Fruit fly (Drosophila melanogaster) whole organism, embryonic: ENCODE data around the gene slpr.

Experiments used
- CG10565 ChIP-seq: fragments of 200-800 bp; sonication (Bioruptor generic); optimal IDR thresholded peaks from 3 replicates; lab custom pipeline; 2016; ENCODE audit warnings: missing biosample characterization, mild to moderate bottlenecking, missing genetic modification characterization
- CG11696 ChIP-seq: fragments of 200-800 bp; sonication (Bioruptor generic); IDR thresholded peaks from 2 replicates; pipeline ENCODE4 v1.3.6; 2022; ENCODE audit warnings: missing biosample characterization, missing genetic modification characterization
- CG12155 ChIP-seq: fragments of 200-800 bp; sonication (Bioruptor generic); optimal IDR thresholded peaks from 3 replicates; lab custom pipeline; 2016; ENCODE audit warnings: missing biosample characterization, missing genetic modification characterization
- CG12391 ChIP-seq: fragments of 200-800 bp; sonication (Bioruptor generic); optimal IDR thresholded peaks from 3 replicates; lab custom pipeline; 2018; ENCODE audit warnings: missing biosample characterization, mild to moderate bottlenecking, missing genetic modification characterization, moderate library complexity
- CG12769 ChIP-seq: fragments of 200-800 bp; sonication (Bioruptor generic); optimal IDR thresholded peaks from 2 replicates; lab custom pipeline; 2019; ENCODE audit warnings: missing biosample characterization, mild to moderate bottlenecking, missing genetic modification characterization, moderate library complexity
- CG14965 ChIP-seq: fragments of 200-800 bp; sonication (Bioruptor generic); optimal IDR thresholded peaks from 2 replicates; lab custom pipeline; 2016; ENCODE audit warnings: missing biosample characterization, missing genetic modification characterization, borderline replicate concordance
- CG1603 ChIP-seq: fragments of 200-800 bp; sonication (Bioruptor generic); optimal IDR thresholded peaks from 2 replicates; lab custom pipeline; 2019; ENCODE audit warnings: missing biosample characterization, mild to moderate bottlenecking, missing genetic modification characterization, moderate library complexity
- CG1647 ChIP-seq: fragments of 200-800 bp; sonication (Bioruptor generic); optimal IDR thresholded peaks from 3 replicates; lab custom pipeline; 2016; ENCODE audit warnings: missing biosample characterization, missing genetic modification characterization
- CG17361 ChIP-seq: fragments of 200-800 bp; sonication (Bioruptor generic); IDR thresholded peaks from 3 replicates; pipeline ENCODE4 v1.3.6; 2022; ENCODE audit warnings: missing biosample characterization, missing genetic modification characterization
- CG1792 ChIP-seq: fragments of 200-800 bp; sonication (Bioruptor generic); optimal IDR thresholded peaks from 2 replicates; lab custom pipeline; 2016; ENCODE audit warnings: missing biosample characterization, missing genetic modification characterization
- CG30403 ChIP-seq: fragments of 200-800 bp; sonication (Bioruptor generic); optimal IDR thresholded peaks from 3 replicates; lab custom pipeline; 2016; ENCODE audit warnings: missing biosample characterization, missing genetic modification characterization
- CG32532 ChIP-seq: fragments of 200-800 bp; sonication (Bioruptor generic); IDR thresholded peaks from 2 replicates; pipeline ENCODE4 v1.3.6; 2022; ENCODE audit warnings: missing biosample characterization, missing genetic modification characterization
- CG33213 ChIP-seq: fragments of 200-800 bp; sonication (Bioruptor generic); optimal IDR thresholded peaks from 3 replicates; lab custom pipeline; 2016; ENCODE audit warnings: missing biosample characterization, missing genetic modification characterization
- CG4854 ChIP-seq: fragments of 200-800 bp; sonication (Bioruptor generic); optimal IDR thresholded peaks from 2 replicates; lab custom pipeline; 2016; ENCODE audit warnings: missing biosample characterization, missing genetic modification characterization, inconsistent platforms
- CG9437 ChIP-seq: fragments of 200-800 bp; sonication (Bioruptor generic); optimal IDR thresholded peaks from 2 replicates; lab custom pipeline; 2018; ENCODE audit warnings: missing biosample characterization, mild to moderate bottlenecking, missing genetic modification characterization
- CTCF ChIP-seq: fragments of 200-800 bp; sonication (Bioruptor generic); optimal IDR thresholded peaks from 2 replicates; lab custom pipeline; 2017; ENCODE audit warnings: missing biosample characterization, mild to moderate bottlenecking, missing genetic modification characterization, moderate library complexity
- CrebB ChIP-seq: fragments of 200-800 bp; sonication (Bioruptor generic); optimal IDR thresholded peaks from 3 replicates; lab custom pipeline; 2018; ENCODE audit warnings: missing biosample characterization, mild to moderate bottlenecking, missing genetic modification characterization
- Dip2 ChIP-seq: fragments of 200-800 bp; sonication (Bioruptor generic); IDR thresholded peaks from 2 replicates; pipeline ENCODE4 v1.3.6; 2022; ENCODE audit warnings: missing biosample characterization, missing genetic modification characterization
- Dip3 ChIP-seq: fragments of 200-800 bp; sonication (Bioruptor generic); optimal IDR thresholded peaks from 3 replicates; lab custom pipeline; 2016; ENCODE audit warnings: missing biosample characterization, missing genetic modification characterization
- Dp ChIP-seq: fragments of 200-800 bp; sonication (Bioruptor generic); optimal IDR thresholded peaks from 2 replicates; lab custom pipeline; 2018; ENCODE audit warnings: missing biosample characterization, mild to moderate bottlenecking, missing genetic modification characterization, moderate library complexity
- Eip74EF ChIP-seq, 2 experiments: fragments of 200-800 bp in 1 of 2; fragments of >200 bp in 1 of 2; sonication (Bioruptor generic) in 1 of 2; optimal IDR thresholded peaks; 2 replicates each; lab custom pipeline; 2017 to 2019; ENCODE audit warnings: missing biosample characterization in 2 of 2, missing genetic modification characterization in 2 of 2, mild to moderate bottlenecking in 1 of 2, moderate library complexity in 1 of 2
- Ets65A ChIP-seq: fragments of 200-800 bp; sonication (Bioruptor generic); peaks from one replicate; lab custom pipeline; 2016; ENCODE audit warnings: missing biosample characterization, missing genetic modification characterization
- Fer1 ChIP-seq: fragments of 200-800 bp; sonication (Bioruptor generic); optimal IDR thresholded peaks from 2 replicates; lab custom pipeline; 2017; ENCODE audit warnings: missing biosample characterization, mild to moderate bottlenecking, missing genetic modification characterization
- HLH3B ChIP-seq: fragments of 200-800 bp; sonication (Bioruptor generic); IDR thresholded peaks from 2 replicates; pipeline ENCODE4 v1.3.6; 2022; ENCODE audit warnings: missing biosample characterization, missing genetic modification characterization
- Hand ChIP-seq: fragments of 200-800 bp; sonication (Bioruptor generic); optimal IDR thresholded peaks from 2 replicates; lab custom pipeline; 2017; ENCODE audit warnings: mild to moderate bottlenecking, missing biosample characterization, missing genetic modification reagents, missing genetic modification characterization
- Meics ChIP-seq: fragments of 200-800 bp; sonication (Bioruptor generic); optimal IDR thresholded peaks from 2 replicates; lab custom pipeline; 2017; ENCODE audit warnings: missing biosample characterization, mild to moderate bottlenecking, missing genetic modification characterization
- NC2β ChIP-seq: fragments of 200-800 bp; sonication (Bioruptor generic); optimal IDR thresholded peaks from 2 replicates; lab custom pipeline; 2016; ENCODE audit warnings: missing biosample characterization, missing genetic modification characterization
- Opbp ChIP-seq: fragments of 200-800 bp; sonication (Bioruptor generic); IDR thresholded peaks from 3 replicates; pipeline ENCODE4 v1.3.6; 2022; ENCODE audit warnings: missing biosample characterization, missing genetic modification characterization; ENCODE audit not compliant: partially characterized antibody
- Optix ChIP-seq: fragments of 200-800 bp; sonication (Bioruptor generic); IDR thresholded peaks from 3 replicates; pipeline ENCODE4 v1.3.6; 2022; ENCODE audit warnings: missing biosample characterization, missing genetic modification characterization
- Side ChIP-seq: fragments of 200-800 bp; sonication (Bioruptor generic); optimal IDR thresholded peaks from 2 replicates; lab custom pipeline; 2016; ENCODE audit warnings: missing biosample characterization, missing genetic modification characterization
- Sox102F ChIP-seq: fragments of 200-800 bp; sonication (Bioruptor generic); optimal IDR thresholded peaks from 2 replicates; lab custom pipeline; 2018; ENCODE audit warnings: missing biosample characterization, mild to moderate bottlenecking, missing genetic modification characterization, moderate library complexity
- Trl ChIP-seq, 3 experiments: fragments of >200 bp in 2 of 3; fragments of 200-800 bp in 1 of 3; sonication (Bioruptor generic) in 1 of 3; optimal IDR thresholded peaks; 2 replicates in 1 of 3; 3 replicates in 2 of 3; lab custom pipeline; 2016 to 2017; ENCODE audit warnings: missing biosample characterization in 1 of 3, missing genetic modification characterization in 1 of 3
- aop ChIP-seq: fragments of 200-800 bp; sonication (Bioruptor generic); IDR thresholded peaks from 2 replicates; pipeline ENCODE4 v1.3.6; 2022; ENCODE audit warnings: missing biosample characterization, missing genetic modification characterization
- bbx ChIP-seq: fragments of 200-800 bp; sonication (Bioruptor generic); IDR thresholded peaks from 2 replicates; pipeline ENCODE4 v1.3.6; 2022; ENCODE audit warnings: missing biosample characterization, missing genetic modification characterization; ENCODE audit not compliant: partially characterized antibody
- bcd ChIP-seq: fragments of 200-800 bp; sonication (Bioruptor generic); optimal IDR thresholded peaks from 2 replicates; lab custom pipeline; 2017; ENCODE audit warnings: missing biosample characterization, mild to moderate bottlenecking, missing genetic modification characterization
- bsh ChIP-seq, 2 experiments: fragments of 200-800 bp; sonication (Bioruptor generic); optimal IDR thresholded peaks; 2 replicates each; lab custom pipeline; 2017 to 2018; ENCODE audit warnings: mild to moderate bottlenecking in 2 of 2, missing biosample characterization in 2 of 2, missing genetic modification characterization in 2 of 2, moderate library complexity in 1 of 2
- ci ChIP-seq: fragments of 200-800 bp; sonication (Bioruptor generic); IDR thresholded peaks from 3 replicates; pipeline ENCODE4 v1.3.6; 2022; ENCODE audit warnings: missing biosample characterization, missing genetic modification characterization
- gem ChIP-seq: fragments of 200-800 bp; sonication (Bioruptor generic); optimal IDR thresholded peaks from 2 replicates; lab custom pipeline; 2019; ENCODE audit warnings: missing biosample characterization, mild to moderate bottlenecking, missing genetic modification characterization, moderate library complexity
- hth ChIP-seq: fragments of >200 bp; optimal IDR thresholded peaks from 2 replicates; lab custom pipeline; 2017; ENCODE audit warnings: inconsistent platforms
- inv ChIP-seq: fragments of 200-800 bp; sonication (Bioruptor generic); IDR thresholded peaks from 2 replicates; pipeline ENCODE4 v1.3.6; 2022; ENCODE audit warnings: missing biosample characterization, missing genetic modification characterization; ENCODE audit not compliant: partially characterized antibody
- kni ChIP-seq: fragments of 200-800 bp; sonication (Bioruptor generic); optimal IDR thresholded peaks from 3 replicates; lab custom pipeline; 2017; ENCODE audit warnings: mild to moderate bottlenecking, missing biosample characterization, missing genetic modification reagents, missing genetic modification characterization
- lmd ChIP-seq: fragments of 200-800 bp; sonication (Bioruptor generic); IDR thresholded peaks from 2 replicates; pipeline ENCODE4 v1.3.6; 2022; ENCODE audit warnings: missing biosample characterization, missing genetic modification characterization
- lola ChIP-seq, 3 experiments: fragments of >200 bp in 2 of 3; fragments of 200-800 bp in 1 of 3; sonication (Bioruptor generic) in 1 of 3; optimal IDR thresholded peaks; 2 replicates each; lab custom pipeline; 2017 to 2019; ENCODE audit warnings: missing biosample characterization in 3 of 3, missing genetic modification characterization in 3 of 3, mild to moderate bottlenecking in 1 of 3, moderate library complexity in 1 of 3
- oc ChIP-seq: fragments of 200-800 bp; sonication (Bioruptor generic); optimal IDR thresholded peaks from 2 replicates; lab custom pipeline; 2018; ENCODE audit warnings: missing biosample characterization, mild to moderate bottlenecking, missing genetic modification characterization, moderate library complexity
- onecut ChIP-seq: fragments of 200-800 bp; sonication (Bioruptor generic); IDR thresholded peaks from 2 replicates; pipeline ENCODE4 v1.3.6; 2022; ENCODE audit warnings: missing biosample characterization, missing genetic modification characterization
- sim ChIP-seq: fragments of 200-800 bp; sonication (Bioruptor generic); IDR thresholded peaks from 2 replicates; pipeline ENCODE4 v1.3.6; 2022; ENCODE audit warnings: missing biosample characterization, missing genetic modification characterization
- stc ChIP-seq: fragments of 200-800 bp; sonication (Bioruptor generic); IDR thresholded peaks from 2 replicates; pipeline ENCODE4 v1.3.6; 2022; ENCODE audit warnings: missing biosample characterization, missing genetic modification characterization
- tin ChIP-seq: fragments of 200-800 bp; sonication (Bioruptor generic); optimal IDR thresholded peaks from 3 replicates; lab custom pipeline; 2016; ENCODE audit warnings: missing biosample characterization, missing genetic modification characterization
- wek ChIP-seq: fragments of 200-800 bp; sonication (Bioruptor generic); optimal IDR thresholded peaks from 3 replicates; lab custom pipeline; 2018; ENCODE audit warnings: missing biosample characterization, mild to moderate bottlenecking, missing genetic modification characterization, moderate library complexity
- zfh1 ChIP-seq: fragments of 200-800 bp; sonication (Bioruptor generic); IDR thresholded peaks from 3 replicates; pipeline ENCODE4 v1.3.6; 2022; ENCODE audit warnings: missing biosample characterization, missing genetic modification characterization

Gene slpr

DNA sequence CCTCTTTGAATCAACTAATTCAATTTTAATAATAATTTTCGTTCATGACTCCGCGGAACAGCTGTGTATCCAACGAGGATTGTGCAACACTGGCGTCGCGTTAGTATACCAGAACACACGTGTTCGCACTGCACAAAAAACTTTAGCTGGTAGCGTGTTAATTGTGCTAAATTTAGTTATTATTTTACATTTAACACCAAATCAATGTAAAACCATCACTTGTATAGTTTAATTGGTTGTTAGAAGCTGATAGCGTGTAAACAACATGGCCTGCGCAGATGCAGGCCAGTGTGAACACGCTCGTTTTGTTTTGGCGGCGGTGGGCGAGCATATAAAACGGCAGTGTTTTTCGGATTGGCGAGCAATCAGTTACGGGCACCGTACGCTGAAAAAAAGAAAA lies 19.7 kb downstream of the slpr start, which contains the start of the genes Traf6 and GIIIspla2 (continued):
- TF ChIP-seq CG17361 (GFP tag; lab: Robert Waterston, UW) (peak; percentile 81), CrebB (tag; lab: Kevin White, UChicago) (peak; percentile 69), CG12769 (tag; lab: Kevin White, UChicago) (no peak), CG10565 (GFP tag; lab: Kevin White, UChicago) (no peak), Optix (GFP tag; lab: Robert Waterston, UW) (peak; percentile 62; the same call in 2 of the 3 replicates), CG12391 (tag; lab: Kevin White, UChicago) (peak; percentile 83), stc (GFP tag; lab: Robert Waterston, UW) (peak; percentile 59; the same call in 1 of the 2 replicates), Meics (GFP tag; lab: Kevin White, UChicago) (peak; percentile 79), sim (GFP tag; lab: Robert Waterston, UW) (0 out of 2 replicates have a peak, but pooled peaks have one; percentile 48), bbx (GFP tag; lab: Robert Waterston, UW) (no peak), Ets65A (peak; percentile 97), oc (no peak), CG11696 (peak; percentile 30; the same call in 1 of the 2 replicates), Trl (optimal IDR thresholded peaks at IDR 0.05; lab: Kevin White, UChicago) (no peak), Trl (GFP tag; optimal IDR thresholded peaks at IDR 0.05; lab: Kevin White, UChicago) (peak; percentile 64), HLH3B (peak; percentile 71), Dp (GFP tag; lab: Kevin White, UChicago) (peak; percentile 54), Dip2 (GFP tag; lab: Robert Waterston, UW) (no peak), lola (GFP tag; optimal IDR thresholded peaks at IDR 0.05; lab: Kevin White, UChicago) (peak in 1 of 3 experiments; percentile 65), zfh1 (GFP tag; lab: Robert Waterston, UW) (peak; percentile 83), Eip74EF (GFP tag; optimal IDR thresholded peaks at IDR 0.05; lab: Kevin White, UChicago) (no peak), wek (GFP tag; lab: Kevin White, UChicago) (peak; percentile 52), CG32532 (GFP tag; lab: Robert Waterston, UW) (peak; percentile 83), CG9437 (GFP tag; lab: Kevin White, UChicago) (peak; percentile 70), aop (GFP tag; lab: Robert Waterston, UW) (no peak), kni (GFP tag; lab: Kevin White, UChicago) (peak; percentile 41), CG14965 (GFP tag; lab: Kevin White, UChicago) (no peak), CG33213 (GFP tag; lab: Kevin White, UChicago) (peak; percentile 68), bcd (GFP tag; lab: Kevin White, UChicago) (peak; percentile 72), Hand (GFP tag; lab: Kevin White, UChicago) (peak; percentile 33), ci (GFP tag; lab: Robert Waterston, UW) (peak; percentile 81), gem (tag; lab: Kevin White, UChicago) (peak; percentile 84), CG30403 (GFP tag; lab: Kevin White, UChicago) (peak; percentile 79), inv (GFP tag; lab: Robert Waterston, UW) (no peak), Opbp (GFP tag; lab: Robert Waterston, UW) (0 out of 3 replicates have a peak, but pooled peaks have one; percentile 10), CG12155 (GFP tag; lab: Kevin White, UChicago) (peak; percentile 77), tin (GFP tag; lab: Kevin White, UChicago) (peak; percentile 68), onecut (peak; percentile 40; the same call in 1 of the 2 replicates), CG1603 (tag; lab: Kevin White, UChicago) (peak; percentile 90), CG4854 (GFP tag; lab: Kevin White, UChicago) (peak; percentile 46), Dip3 (GFP tag; lab: Kevin White, UChicago) (peak; percentile 77), Side (GFP tag; lab: Kevin White, UChicago) (peak; percentile 52), CG1647 (peak; percentile 62), CG1792 (GFP tag; lab: Kevin White, UChicago) (peak; percentile 70), CTCF (peak; percentile 20), hth (no peak), Sox102F (GFP tag; lab: Kevin White, UChicago) (no peak), bsh (GFP tag; optimal IDR thresholded peaks at IDR 0.05; lab: Kevin White, UChicago) (peak in 1 of 2 experiments; percentile 75), lmd (GFP tag; lab: Robert Waterston, UW) (peak; percentile 82), NC2β (GFP tag; lab: Kevin White, UChicago) (peak; percentile 44), Fer1 (GFP tag; lab: Kevin White, UChicago) (peak; percentile 79)
